Worm (Caenorhabditis elegans) whole organism, late embryonic: ENCODE results near the gene aex-2.

Source experiments
- C08G9.2 ChIP-seq: sonication (generic microtip); optimal IDR thresholded peaks from 2 replicates; lab custom pipeline; 2016; ENCODE audit warnings: mild to moderate bottlenecking, missing genetic modification characterization, moderate library complexity, missing compliant biosample characterization
- F13H6.1 ChIP-seq: sonication (generic microtip); optimal IDR thresholded peaks from 2 replicates; lab custom pipeline; 2016; ENCODE audit warnings: missing genetic modification characterization, missing compliant biosample characterization
- K09A11.1 ChIP-seq: sonication (generic microtip); optimal IDR thresholded peaks from 2 replicates; lab custom pipeline; 2017; ENCODE audit warnings: antibody characterized with exemption, mild to moderate bottlenecking, missing genetic modification characterization, missing compliant biosample characterization; ENCODE audit not compliant: insufficient read depth
- Y22D7AL.16 ChIP-seq: sonication (generic microtip); optimal IDR thresholded peaks from 2 replicates; lab custom pipeline; 2016; ENCODE audit warnings: missing genetic modification characterization, missing compliant biosample characterization
- ceh-14 ChIP-seq: sonication (generic microtip); optimal IDR thresholded peaks from 2 replicates; lab custom pipeline; 2016; ENCODE audit warnings: missing genotype, missing genetic modification characterization, missing compliant biosample characterization
- ceh-18 ChIP-seq: sonication (generic microtip); optimal IDR thresholded peaks from 2 replicates; lab custom pipeline; 2016; ENCODE audit warnings: missing genetic modification characterization, missing compliant biosample characterization
- ceh-22 ChIP-seq: sonication (generic microtip); optimal IDR thresholded peaks from 2 replicates; lab custom pipeline; 2017; ENCODE audit warnings: missing biosample characterization, missing genetic modification characterization
- ceh-34 ChIP-seq: sonication (generic microtip); optimal IDR thresholded peaks from 2 replicates; lab custom pipeline; 2016; ENCODE audit warnings: mild to moderate bottlenecking, missing genetic modification characterization, missing compliant biosample characterization
- ceh-45 ChIP-seq: fragments of 200-800 bp; sonication (Bioruptor generic); IDR thresholded peaks from 2 replicates; pipeline ENCODE4 v1.3.6; 2022; ENCODE audit warnings: missing genetic modification reagents, missing genetic modification characterization, missing compliant biosample characterization
- ceh-48 ChIP-seq: sonication (generic microtip); optimal IDR thresholded peaks from 2 replicates; lab custom pipeline; 2016; ENCODE audit warnings: missing genetic modification characterization, inconsistent platforms, missing compliant biosample characterization
- ceh-6 ChIP-seq: fragments of 200-800 bp; sonication (Bioruptor generic); optimal IDR thresholded peaks from 2 replicates; lab custom pipeline; 2018; ENCODE audit warnings: mild to moderate bottlenecking, missing genetic modification characterization, missing compliant biosample characterization
- elt-4 ChIP-seq: sonication (generic microtip); optimal IDR thresholded peaks from 2 replicates; lab custom pipeline; 2016; ENCODE audit warnings: missing genetic modification characterization, missing compliant biosample characterization
- gmeb-2 ChIP-seq: sonication (generic microtip); optimal IDR thresholded peaks from 2 replicates; lab custom pipeline; 2016; ENCODE audit warnings: missing genetic modification characterization, inconsistent platforms, missing compliant biosample characterization
- hlh-13 ChIP-seq: fragments of 200-800 bp; sonication (Bioruptor generic); optimal IDR thresholded peaks from 2 replicates; lab custom pipeline; 2018; ENCODE audit warnings: mild to moderate bottlenecking, missing genetic modification characterization, missing compliant biosample characterization
- hlh-15 ChIP-seq: sonication (generic microtip); optimal IDR thresholded peaks from 2 replicates; lab custom pipeline; 2016; ENCODE audit warnings: missing genetic modification characterization, missing compliant biosample characterization
- hlh-30 ChIP-seq: sonication (generic microtip); optimal IDR thresholded peaks from 2 replicates; lab custom pipeline; 2017; ENCODE audit warnings: antibody characterized with exemption, missing genetic modification characterization, missing compliant biosample characterization; ENCODE audit not compliant: insufficient read depth
- hlh-8 ChIP-seq: sonication (generic microtip); optimal IDR thresholded peaks from 2 replicates; lab custom pipeline; 2016; ENCODE audit warnings: missing genotype, missing genetic modification characterization, missing compliant biosample characterization
- nhr-11 ChIP-seq: fragments of 150-350 bp; optimal IDR thresholded peaks from 2 replicates; lab custom pipeline; 2014; ENCODE audit warnings: missing biosample characterization, missing genetic modification characterization
- npax-4 ChIP-seq: sonication (generic microtip); optimal IDR thresholded peaks from 2 replicates; lab custom pipeline; 2016; ENCODE audit warnings: missing genetic modification characterization, missing compliant biosample characterization
- odd-2 ChIP-seq: sonication (generic microtip); optimal IDR thresholded peaks from 2 replicates; lab custom pipeline; 2017; ENCODE audit warnings: antibody characterized with exemption, mild to moderate bottlenecking, missing genetic modification characterization, missing compliant biosample characterization
- pat-9 ChIP-seq: fragments of 200-800 bp; sonication (Bioruptor generic); optimal IDR thresholded peaks from 2 replicates; lab custom pipeline; 2018; ENCODE audit warnings: mild to moderate bottlenecking, missing genetic modification characterization, moderate library complexity, missing compliant biosample characterization
- pha-2 ChIP-seq: sonication (generic microtip); optimal IDR thresholded peaks from 2 replicates; lab custom pipeline; 2017; ENCODE audit warnings: mild to moderate bottlenecking, missing genetic modification characterization, missing compliant biosample characterization
- pha-4 ChIP-seq: fragments of 150-350 bp; optimal IDR thresholded peaks from 2 replicates; lab custom pipeline; 2018; ENCODE audit warnings: missing biosample characterization, missing genetic modification reagents, missing genetic modification characterization
- pqm-1 ChIP-seq: sonication (generic microtip); optimal IDR thresholded peaks from 2 replicates; lab custom pipeline; 2016; ENCODE audit warnings: missing genetic modification characterization, missing compliant biosample characterization
- pros-1 ChIP-seq: fragments of 150-350 bp; optimal IDR thresholded peaks from 2 replicates; lab custom pipeline; 2014; ENCODE audit warnings: missing biosample characterization, missing genetic modification reagents, missing genetic modification characterization
- rnt-1 ChIP-seq: sonication (generic microtip); optimal IDR thresholded peaks from 2 replicates; lab custom pipeline; 2016; ENCODE audit warnings: missing genetic modification characterization, missing compliant biosample characterization
- tbx-2 ChIP-seq: sonication (generic microtip); optimal IDR thresholded peaks from 2 replicates; lab custom pipeline; 2016; ENCODE audit warnings: missing genetic modification characterization, missing compliant biosample characterization
- tbx-7 ChIP-seq: sonication (generic microtip); optimal IDR thresholded peaks from 2 replicates; lab custom pipeline; 2016; ENCODE audit warnings: missing genotype, missing genetic modification characterization, missing compliant biosample characterization
- ttx-3 ChIP-seq: sonication (generic microtip); optimal IDR thresholded peaks from 2 replicates; lab custom pipeline; 2016; ENCODE audit warnings: missing genetic modification reagents, missing genetic modification characterization, missing compliant biosample characterization
- unc-3 ChIP-seq, 2 experiments: fragments of 200-800 bp in 1 of 2; sonication (Bioruptor generic) in 1 of 2; sonication (generic microtip) in 1 of 2; conservative IDR thresholded peaks in 1 of 2; optimal IDR thresholded peaks in 1 of 2; 2 replicates each; pipeline versions ENCODE4 v1.3.6 to Lab custom; 2016 to 2022; ENCODE audit warnings: missing compliant biosample characterization in 2 of 2, missing genetic modification characterization in 2 of 2, missing genetic modification reagents in 1 of 2
- unc-42 ChIP-seq: sonication (generic microtip); optimal IDR thresholded peaks from 2 replicates; lab custom pipeline; 2016; ENCODE audit warnings: missing genotype, missing genetic modification characterization, missing compliant biosample characterization
- unc-55 ChIP-seq: sonication (generic microtip); optimal IDR thresholded peaks from 2 replicates; lab custom pipeline; 2017; ENCODE audit warnings: missing biosample characterization, missing genetic modification reagents, missing genetic modification characterization

Gene aex-2

ce11 chrX:9608127-9608526, 44.8 kb downstream of the aex-2 start:
- TF ChIP-seq F13H6.1 (no peak), ceh-48 (tag; lab: Kevin White, UChicago) (no peak), unc-55 (GFP tag; lab: Kevin White, UChicago) (peak; percentile 37)

ce11 chrX:9603180-9603579, 49.7 kb downstream of the aex-2 start:
- no peak for TF ChIP-seq elt-4
- no peak for TF ChIP-seq npax-4 (tag; lab: Kevin White, UChicago)
- TF ChIP-seq pros-1 (tag; lab: Kevin White, UChicago): no peak
- TF ChIP-seq hlh-30 (tag; lab: Kevin White, UChicago): no peak
- no peak for TF ChIP-seq tbx-7 (tag; lab: Kevin White, UChicago)
- no peak for TF ChIP-seq C08G9.2 (tag; lab: Kevin White, UChicago)
- no peak for TF ChIP-seq Y22D7AL.16 (tag; lab: Kevin White, UChicago)
- no peak for TF ChIP-seq K09A11.1
- TF ChIP-seq ceh-45 (GFP tag; lab: Robert Waterston, UW): no peak
- TF ChIP-seq odd-2 (tag; lab: Kevin White, UChicago): no peak
- TF ChIP-seq ceh-6 (GFP tag; lab: Kevin White, UChicago): no peak
- TF ChIP-seq ceh-18 (tag; lab: Kevin White, UChicago): no peak

ce11 chrX:9602625-9603024, 50.3 kb downstream of the aex-2 start:
- TF ChIP-seq pha-4 (tag; lab: Kevin White, UChicago) (no peak), F13H6.1 (no peak), odd-2 (tag; lab: Kevin White, UChicago) (no peak), ceh-14 (no peak), pat-9 (tag; lab: Kevin White, UChicago) (no peak), pha-2 (tag; lab: Kevin White, UChicago) (no peak), ceh-22 (no peak), hlh-13 (GFP tag; lab: Kevin White, UChicago) (no peak), tbx-2 (tag; lab: Kevin White, UChicago) (no peak), ttx-3 (tag; lab: Kevin White, UChicago) (no peak), nhr-11 (tag; lab: Kevin White, UChicago) (no peak), unc-3 (GFP tag; conservative IDR thresholded peaks at IDR 0.05; lab: Robert Waterston, UW) (no peak), unc-3 (tag; optimal IDR thresholded peaks at IDR 0.05; lab: Kevin White, UChicago) (no peak), hlh-15 (tag; lab: Kevin White, UChicago) (no peak), unc-42 (tag; lab: Kevin White, UChicago) (no peak), pqm-1 (no peak), rnt-1 (tag; lab: Kevin White, UChicago) (no peak), ceh-34 (tag; lab: Kevin White, UChicago) (no peak), gmeb-2 (tag; lab: Kevin White, UChicago) (no peak), hlh-8 (tag; lab: Kevin White, UChicago) (no peak)
